Worm (Caenorhabditis elegans) whole organism, late embryonic: ENCODE data around the gene Y94H6A.7.

ENCODE experiments used
- fkh-10 ChIP-seq: fragments of 150-350 bp; optimal IDR thresholded peaks from 2 replicates; lab custom pipeline; 2014; ENCODE audit warnings: missing biosample characterization, missing genetic modification reagents, missing genetic modification characterization
- pag-3 ChIP-seq: sonication (generic microtip); optimal IDR thresholded peaks from 2 replicates; lab custom pipeline; 2016; ENCODE audit warnings: missing compliant biosample characterization, missing genetic modification characterization, borderline replicate concordance
- pha-4 ChIP-seq: fragments of 150-350 bp; optimal IDR thresholded peaks from 2 replicates; lab custom pipeline; 2018; ENCODE audit warnings: missing biosample characterization, missing genetic modification reagents, missing genetic modification characterization

DNA sequence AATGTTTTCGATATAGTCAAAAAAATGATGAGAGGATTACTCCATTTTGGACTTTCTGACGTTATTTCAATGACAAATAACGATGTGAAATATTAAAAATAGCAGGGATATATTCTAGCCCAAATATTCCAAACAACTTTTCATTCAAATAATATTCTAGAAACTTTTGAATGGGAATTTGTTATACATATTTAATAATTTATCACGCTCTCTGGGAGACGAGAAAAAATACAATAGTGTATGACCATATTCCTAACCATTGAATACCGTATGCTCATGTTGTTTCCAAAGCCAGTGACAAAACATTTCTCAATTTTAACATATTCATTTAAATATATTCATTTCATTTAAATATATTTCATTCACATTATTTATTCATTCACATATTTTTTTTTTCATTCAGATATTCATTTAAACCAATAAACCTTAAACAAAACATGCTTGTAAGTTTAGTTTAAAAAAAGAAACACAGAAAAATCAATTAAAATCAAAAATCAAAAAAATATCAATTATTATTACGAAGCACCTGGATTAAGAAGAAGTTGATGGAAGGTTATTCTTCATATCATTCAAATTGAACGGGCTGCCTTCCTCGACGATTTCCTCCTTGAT lies 6.7 kb downstream of the Y94H6A.7 start:
- TF ChIP-seq fkh-10 = no peak
- no peak for TF ChIP-seq pag-3 (tag; lab: Kevin White, UChicago)
- no peak for TF ChIP-seq pha-4 (tag; lab: Kevin White, UChicago)
